Worm (Caenorhabditis elegans): Measurements from ENCODE around the gene rabx-5.

Gene rabx-5

ce11 chrIII:10577782-10578181 is 27.4 kb upstream of the rabx-5 start:
- no peak for TF ChIP-seq ceh-27 (GFP tag; optimal IDR thresholded peaks at IDR 0.05)
- no peak for TF ChIP-seq die-1 (tag; optimal IDR thresholded peaks at IDR 0.05)
- TF ChIP-seq nhr-90 (tag; optimal IDR thresholded peaks at IDR 0.05) = no peak
- TF ChIP-seq nhr-27 (tag; optimal IDR thresholded peaks at IDR 0.05) = no peak
- TF ChIP-seq unc-62 (GFP tag; optimal IDR thresholded peaks at IDR 0.05) = no peak
- TF ChIP-seq chd-7 (tag; optimal IDR thresholded peaks at IDR 0.05) = no peak
- no peak for TF ChIP-seq F22D6.2 (tag; optimal IDR thresholded peaks at IDR 0.05)
- no peak for TF ChIP-seq egl-18 (GFP tag; IDR thresholded peaks at IDR 0.05)

ce11 chrIII:10578873-10579272 is 26.3 kb upstream of the rabx-5 start:
- TF ChIP-seq ceh-40 (GFP tag; IDR thresholded peaks at IDR 0.05) (no peak), pbrm-1 (GFP tag; IDR thresholded peaks at IDR 0.05) (no peak), sea-2 (GFP tag; IDR thresholded peaks at IDR 0.05) (no peak), B0019.2 (GFP tag; conservative IDR thresholded peaks at IDR 0.05) (no peak), ceh-79 (tag; optimal IDR thresholded peaks at IDR 0.05) (no peak), tlf-1 (GFP tag; optimal IDR thresholded peaks at IDR 0.05) (no peak), ceh-27 (GFP tag; optimal IDR thresholded peaks at IDR 0.05) (no peak), C06A6.2 (GFP tag; conservative IDR thresholded peaks at IDR 0.05) (no peak), attf-6 (GFP tag; IDR thresholded peaks at IDR 0.05) (no peak), let-526 (GFP tag; IDR thresholded peaks at IDR 0.05) (no peak), ztf-26 (tag; optimal IDR thresholded peaks at IDR 0.05) (no peak), T07F8.4 (tag; optimal IDR thresholded peaks at IDR 0.05) (no peak), nhr-120 (GFP tag; IDR thresholded peaks at IDR 0.05) (no peak)

- no peak for TF ChIP-seq akir-1 (GFP tag; optimal IDR thresholded peaks at IDR 0.05)
- TF ChIP-seq snpc-4 (GFP tag; optimal IDR thresholded peaks at IDR 0.05) = no peak
- TF ChIP-seq snpc-4 (tag; optimal IDR thresholded peaks at IDR 0.05) = peak in 2 of 4 experiments; percentile 36 to 69
These were observed 24.9 kb upstream of the rabx-5 start for ce11 chrIII:10580206-10580605.

ce11 chrIII:10583483-10583882 is 21.7 kb upstream of the rabx-5 start:
- TF ChIP-seq egl-18 (GFP tag; IDR thresholded peaks at IDR 0.05) = no peak
- no peak for TF ChIP-seq akir-1 (GFP tag; optimal IDR thresholded peaks at IDR 0.05)
- TF ChIP-seq ztf-28 (GFP tag; IDR thresholded peaks at IDR 0.05) = no peak
- TF ChIP-seq Y95B8A.8 (GFP tag; IDR thresholded peaks at IDR 0.05) = no peak
- TF ChIP-seq lin-26 (GFP tag; IDR thresholded peaks at IDR 0.05) = 0 out of 2 replicates have a peak, but pooled peaks have one; percentile 25
- TF ChIP-seq hsf-1 (GFP tag; IDR thresholded peaks at IDR 0.05) = no peak

- no peak for TF ChIP-seq tbp1 (GFP tag; optimal IDR thresholded peaks at IDR 0.05)
- no peak for TF ChIP-seq somi-1 (GFP tag; optimal IDR thresholded peaks at IDR 0.05)
- TF ChIP-seq egl-18 (GFP tag; IDR thresholded peaks at IDR 0.05) = no peak
- no peak for TF ChIP-seq ztf-28 (GFP tag; IDR thresholded peaks at IDR 0.05)
- TF ChIP-seq ZK185.1 (tag; optimal IDR thresholded peaks at IDR 0.05; ENCODE audit: poor library complexity, severe bottlenecking) = no peak
- TF ChIP-seq F33H1.4 (GFP tag; IDR thresholded peaks at IDR 0.05) = no peak
- TF ChIP-seq Y53G8AR.9 (GFP tag; conservative IDR thresholded peaks at IDR 0.05) = no peak
- TF ChIP-seq egrh-3 (GFP tag; IDR thresholded peaks at IDR 0.05) = no peak
- no peak for TF ChIP-seq dpff-1 (tag; optimal IDR thresholded peaks at IDR 0.05)
- TF ChIP-seq nfya-1 (tag; optimal IDR thresholded peaks at IDR 0.05; ENCODE audit: borderline replicate concordance, insufficient read depth) = no peak
- no peak for TF ChIP-seq madf-10 (tag; optimal IDR thresholded peaks at IDR 0.05)
- no peak for TF ChIP-seq F55B11.4 (tag; optimal IDR thresholded peaks at IDR 0.05; ENCODE audit: borderline replicate concordance, insufficient read depth)
- no peak for TF ChIP-seq snpc-4 (GFP tag; optimal IDR thresholded peaks at IDR 0.05)
- no peak for TF ChIP-seq snpc-4 (tag; optimal IDR thresholded peaks at IDR 0.05)
- no peak for TF ChIP-seq sptf-2 (GFP tag; optimal IDR thresholded peaks at IDR 0.05)
- no peak for TF ChIP-seq K12H6.12 (tag; optimal IDR thresholded peaks at IDR 0.05)
- no peak for TF ChIP-seq F57A8.1 (GFP tag; optimal IDR thresholded peaks at IDR 0.05)
- no peak for TF ChIP-seq tlf-1 (GFP tag; optimal IDR thresholded peaks at IDR 0.05)
- TF ChIP-seq zfh-2 (GFP tag; conservative IDR thresholded peaks at IDR 0.05) = no peak
- no peak for TF ChIP-seq rpc-1 (optimal IDR thresholded peaks at IDR 0.05)
- TF ChIP-seq rpc-1 (tag; optimal IDR thresholded peaks at IDR 0.05) = no peak
These were observed 18.9 kb upstream of the rabx-5 start, which contains the start of gene Y45F3A.5 for ce11 chrIII:10586243-10586642. Gene Y45F3A.5 (minus strand): TSS chrIII:10586343.
